Fruit fly (Drosophila melanogaster) whole organism, pupa: ENCODE measurements around the gene CG43760.

Source experiments
- CG10348 ChIP-seq: fragments of 200-800 bp; sonication (Bioruptor generic); IDR thresholded peaks from 2 replicates; pipeline ENCODE4 v1.3.6; 2022; ENCODE audit warnings: missing biosample characterization, missing genetic modification characterization
- CG12605 ChIP-seq: fragments of 200-800 bp; sonication (Bioruptor generic); IDR thresholded peaks from 2 replicates; pipeline ENCODE4 v1.3.6; 2022; ENCODE audit warnings: missing biosample characterization, missing genetic modification characterization
- CG13204 ChIP-seq: fragments of 200-800 bp; sonication (Bioruptor generic); optimal IDR thresholded peaks from 2 replicates; lab custom pipeline; 2018; ENCODE audit warnings: missing biosample characterization, mild to moderate bottlenecking, missing genetic modification characterization, moderate library complexity
- CG14655 ChIP-seq: fragments of 200-800 bp; sonication (Bioruptor generic); optimal IDR thresholded peaks from 3 replicates; lab custom pipeline; 2017; ENCODE audit warnings: mild to moderate bottlenecking, missing biosample characterization, missing genetic modification reagents, missing genetic modification characterization
- CG15710 ChIP-seq: fragments of 200-800 bp; sonication (Bioruptor generic); optimal IDR thresholded peaks from 2 replicates; lab custom pipeline; 2018; ENCODE audit warnings: missing biosample characterization, mild to moderate bottlenecking, missing genetic modification characterization, moderate library complexity
- CG17806 ChIP-seq: fragments of 200-800 bp; sonication (Bioruptor generic); optimal IDR thresholded peaks from 2 replicates; lab custom pipeline; 2018; ENCODE audit warnings: missing biosample characterization, mild to moderate bottlenecking, missing genetic modification characterization, moderate library complexity
- CG32121 ChIP-seq: fragments of 200-800 bp; sonication (Bioruptor generic); IDR thresholded peaks from 2 replicates; pipeline ENCODE4 v1.3.6; 2022; ENCODE audit warnings: missing biosample characterization, missing genetic modification characterization
- CG34367 ChIP-seq: fragments of 200-800 bp; sonication (Bioruptor generic); optimal IDR thresholded peaks from 2 replicates; lab custom pipeline; 2018; ENCODE audit warnings: missing biosample characterization, mild to moderate bottlenecking, missing genetic modification characterization
- CG4496 ChIP-seq: fragments of 200-800 bp; sonication (Bioruptor generic); IDR thresholded peaks from 3 replicates; pipeline ENCODE4 v1.3.6; 2022; ENCODE audit warnings: missing biosample characterization, missing genetic modification characterization
- CG8159 ChIP-seq: fragments of 200-800 bp; sonication (Bioruptor generic); optimal IDR thresholded peaks from 3 replicates; lab custom pipeline; 2018; ENCODE audit warnings: missing biosample characterization, mild to moderate bottlenecking, missing genetic modification characterization, moderate library complexity
- CG8301 ChIP-seq: fragments of 200-800 bp; sonication (Bioruptor generic); optimal IDR thresholded peaks from 2 replicates; lab custom pipeline; 2018; ENCODE audit warnings: missing biosample characterization, mild to moderate bottlenecking, missing genetic modification characterization
- CG9948 ChIP-seq: fragments of 200-800 bp; sonication (Bioruptor generic); optimal IDR thresholded peaks from 2 replicates; lab custom pipeline; 2018; ENCODE audit warnings: missing biosample characterization, mild to moderate bottlenecking, missing genetic modification characterization, moderate library complexity
- D1 ChIP-seq: fragments of 200-800 bp; sonication (Bioruptor generic); optimal IDR thresholded peaks from 2 replicates; lab custom pipeline; 2018; ENCODE audit warnings: missing biosample characterization, mild to moderate bottlenecking, missing genetic modification characterization, moderate library complexity
- EcR ChIP-seq: fragments of 200-800 bp; sonication (Bioruptor generic); optimal IDR thresholded peaks from 3 replicates; lab custom pipeline; 2019; ENCODE audit warnings: missing biosample characterization, missing genetic modification characterization, mild to moderate bottlenecking, moderate library complexity, missing genetic modification reagents
- Ets98B ChIP-seq: fragments of 200-800 bp; sonication (Bioruptor generic); IDR thresholded peaks from 2 replicates; pipeline ENCODE4 v1.3.6; 2022; ENCODE audit warnings: missing biosample characterization, missing genetic modification characterization
- Pif1A ChIP-seq: fragments of 200-800 bp; sonication (Bioruptor generic); optimal IDR thresholded peaks from 3 replicates; lab custom pipeline; 2016; ENCODE audit warnings: missing biosample characterization, missing genetic modification characterization
- Pif1B ChIP-seq: fragments of 200-800 bp; sonication (Bioruptor generic); optimal IDR thresholded peaks from 3 replicates; lab custom pipeline; 2016; ENCODE audit warnings: missing biosample characterization, missing genetic modification characterization
- Snoo ChIP-seq: fragments of 200-800 bp; sonication (Bioruptor generic); optimal IDR thresholded peaks from 3 replicates; lab custom pipeline; 2017; ENCODE audit warnings: missing biosample characterization, mild to moderate bottlenecking, missing genetic modification characterization, inconsistent platforms
- fd96Ca ChIP-seq: fragments of 200-800 bp; sonication (Bioruptor generic); IDR thresholded peaks from 3 replicates; pipeline ENCODE4 v1.3.6; 2022; ENCODE audit warnings: missing biosample characterization, missing genetic modification characterization
- gl ChIP-seq: fragments of 200-800 bp; sonication (Bioruptor generic); optimal IDR thresholded peaks from 2 replicates; lab custom pipeline; 2018; ENCODE audit warnings: missing biosample characterization, mild to moderate bottlenecking, missing genetic modification characterization
- rn ChIP-seq: fragments of 200-800 bp; sonication (Bioruptor generic); IDR thresholded peaks from 2 replicates; pipeline ENCODE4 v1.3.6; 2022; ENCODE audit warnings: missing biosample characterization, missing genetic modification characterization

Gene CG43760

dm6 chr2L:15770978-15771377, 5.7 kb downstream of the CG43760 start, which contains the start of gene Ku80:
Gene Ku80 (minus strand): TSS chr2L:15771159.
- no peak for TF ChIP-seq CG14655 (GFP tag; lab: Kevin White, UChicago)
- no peak for TF ChIP-seq gl (tag; lab: Kevin White, UChicago)
- TF ChIP-seq CG32121 (GFP tag; lab: Robert Waterston, UW) = no peak
- peak; percentile 29 for TF ChIP-seq D1 (tag; lab: Kevin White, UChicago)
- TF ChIP-seq Pif1A (GFP tag; lab: Kevin White, UChicago) = no peak

dm6 chr2L:15768097-15768496, 8.6 kb downstream of the CG43760 start, which contains the start of gene wek:
Gene wek (minus strand): TSS chr2L:15768349.
- TF ChIP-seq CG4496 (GFP tag; lab: Robert Waterston, UW) (no peak), CG12605 (GFP tag; lab: Robert Waterston, UW) (no peak; the same call in none of the 2 replicates), CG34367 (tag; lab: Kevin White, UChicago) (no peak), CG10348 (GFP tag; lab: Robert Waterston, UW) (no peak), CG8159 (no peak), CG32121 (GFP tag; lab: Robert Waterston, UW) (no peak), EcR (GFP tag; lab: Kevin White, UChicago) (no peak), Pif1B (no peak), Pif1A (GFP tag; lab: Kevin White, UChicago) (no peak), CG15710 (tag; lab: Kevin White, UChicago) (no peak), D1 (tag; lab: Kevin White, UChicago) (no peak), rn (no peak), CG8301 (tag; lab: Kevin White, UChicago) (no peak), CG13204 (GFP tag; lab: Kevin White, UChicago) (no peak), CG17806 (tag; lab: Kevin White, UChicago) (no peak), fd96Ca (GFP tag; lab: Robert Waterston, UW) (no peak), gl (tag; lab: Kevin White, UChicago) (no peak), Ets98B (no peak), CG9948 (no peak)

dm6 chr2L:15764029-15764428, 12.6 kb downstream of the CG43760 start, which contains the start of gene CG3793:
Gene CG3793 (plus strand): TSS chr2L:15764220.
- TF ChIP-seq CG13204 (GFP tag; lab: Kevin White, UChicago) (no peak), CG12605 (GFP tag; lab: Robert Waterston, UW) (no peak), Snoo (tag; lab: Kevin White, UChicago) (no peak), Pif1A (GFP tag; lab: Kevin White, UChicago) (no peak), CG9948 (no peak), Ets98B (no peak), fd96Ca (GFP tag; lab: Robert Waterston, UW) (no peak), rn (no peak), CG10348 (GFP tag; lab: Robert Waterston, UW) (no peak), gl (tag; lab: Kevin White, UChicago) (no peak), CG17806 (tag; lab: Kevin White, UChicago) (no peak), CG34367 (tag; lab: Kevin White, UChicago) (no peak)

- no peak for TF ChIP-seq Ets98B
- TF ChIP-seq CG17806 (tag; lab: Kevin White, UChicago) = no peak
- TF ChIP-seq CG13204 (GFP tag; lab: Kevin White, UChicago) = no peak
- TF ChIP-seq CG4496 (GFP tag; lab: Robert Waterston, UW) = no peak
- TF ChIP-seq CG34367 (tag; lab: Kevin White, UChicago) = no peak
- TF ChIP-seq rn = no peak
- no peak for TF ChIP-seq gl (tag; lab: Kevin White, UChicago)
These were observed 13.3 kb downstream of the CG43760 start for dm6 chr2L:15763401-15763800.

dm6 chr2L:15762466-15762865, 14.2 kb downstream of the CG43760 start, which contains the start of gene Gli:
Gene Gli (minus strand): TSS chr2L:15762758.
- TF ChIP-seq gl (tag; lab: Kevin White, UChicago) (peak; percentile 31), CG4496 (GFP tag; lab: Robert Waterston, UW) (peak; percentile 51), CG32121 (GFP tag; lab: Robert Waterston, UW) (peak; percentile 34; the same call in 1 of the 2 replicates), CG12605 (GFP tag; lab: Robert Waterston, UW) (peak; percentile 36; the same call in 1 of the 2 replicates), fd96Ca (GFP tag; lab: Robert Waterston, UW) (peak; percentile 6; the same call in 1 of the 3 replicates), CG34367 (tag; lab: Kevin White, UChicago) (no peak), EcR (GFP tag; lab: Kevin White, UChicago) (peak; percentile 81), D1 (tag; lab: Kevin White, UChicago) (peak; percentile 6), Pif1B (no peak), CG14655 (GFP tag; lab: Kevin White, UChicago) (no peak), Ets98B (peak; percentile 69)

dm6 chr2L:15761409-15762407, 14.9 kb downstream of the CG43760 start:
- no peak for TF ChIP-seq CG10348 (GFP tag; lab: Robert Waterston, UW)
- 0 out of 3 replicates have a peak, but pooled peaks have one; percentile 62 for TF ChIP-seq fd96Ca (GFP tag; lab: Robert Waterston, UW)
- TF ChIP-seq CG4496 (GFP tag; lab: Robert Waterston, UW) = peak; percentile 83
- peak; percentile 64 for TF ChIP-seq CG34367 (tag; lab: Kevin White, UChicago)
- TF ChIP-seq EcR (GFP tag; lab: Kevin White, UChicago) = peak; percentile 83
- TF ChIP-seq CG13204 (GFP tag; lab: Kevin White, UChicago) = no peak
- peak; percentile 14 for TF ChIP-seq gl (tag; lab: Kevin White, UChicago)
- TF ChIP-seq CG9948 = peak; percentile 81
- TF ChIP-seq D1 (tag; lab: Kevin White, UChicago) = peak; percentile 17
- peak; percentile 85 for TF ChIP-seq CG32121 (GFP tag; lab: Robert Waterston, UW)
- peak; percentile 87 for TF ChIP-seq CG8159
- TF ChIP-seq CG15710 (tag; lab: Kevin White, UChicago) = peak; percentile 81
- peak; percentile 81 for TF ChIP-seq Ets98B
- TF ChIP-seq Pif1A (GFP tag; lab: Kevin White, UChicago) = no peak
- TF ChIP-seq CG14655 (GFP tag; lab: Kevin White, UChicago) = no peak
- TF ChIP-seq rn = peak; percentile 59
- peak; percentile 79 for TF ChIP-seq CG17806 (tag; lab: Kevin White, UChicago)
- TF ChIP-seq CG12605 (GFP tag; lab: Robert Waterston, UW) = peak; percentile 75
- peak; percentile 63 for TF ChIP-seq Pif1B
- TF ChIP-seq CG8301 (tag; lab: Kevin White, UChicago) = peak; percentile 76
- TF ChIP-seq Snoo (tag; lab: Kevin White, UChicago) = peak; percentile 78
